Fruit fly (Drosophila melanogaster): Measurements from ENCODE around the gene CG42685.

The CG42685 gene

DNA sequence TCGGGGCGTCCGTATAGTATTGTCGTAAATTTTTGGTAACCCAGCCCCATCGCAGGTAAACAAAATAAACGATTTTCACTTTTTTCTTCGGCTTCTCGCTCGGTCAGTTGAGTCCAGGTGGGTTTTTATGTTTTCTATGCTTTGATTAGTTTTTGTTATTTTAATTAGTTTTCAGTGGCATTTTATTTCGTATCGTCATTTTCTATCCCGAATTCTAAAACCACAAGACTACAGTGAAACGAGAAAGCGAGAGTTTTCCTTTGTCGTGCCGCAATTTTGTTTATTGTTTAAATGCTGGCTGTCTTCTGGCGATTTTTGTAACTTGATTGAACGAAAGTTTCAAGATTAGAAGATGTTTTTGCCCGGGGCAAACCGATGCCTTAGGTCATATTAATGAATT lies 42.6 kb downstream of the CG42685 start:
- TF ChIP-seq h (optimal IDR thresholded peaks at IDR 0.05) (no peak), Myc (optimal IDR thresholded peaks at IDR 0.05) (no peak), psq (optimal IDR thresholded peaks at IDR 0.05) (no peak), insv (optimal IDR thresholded peaks at IDR 0.05) (no peak)

DNA sequence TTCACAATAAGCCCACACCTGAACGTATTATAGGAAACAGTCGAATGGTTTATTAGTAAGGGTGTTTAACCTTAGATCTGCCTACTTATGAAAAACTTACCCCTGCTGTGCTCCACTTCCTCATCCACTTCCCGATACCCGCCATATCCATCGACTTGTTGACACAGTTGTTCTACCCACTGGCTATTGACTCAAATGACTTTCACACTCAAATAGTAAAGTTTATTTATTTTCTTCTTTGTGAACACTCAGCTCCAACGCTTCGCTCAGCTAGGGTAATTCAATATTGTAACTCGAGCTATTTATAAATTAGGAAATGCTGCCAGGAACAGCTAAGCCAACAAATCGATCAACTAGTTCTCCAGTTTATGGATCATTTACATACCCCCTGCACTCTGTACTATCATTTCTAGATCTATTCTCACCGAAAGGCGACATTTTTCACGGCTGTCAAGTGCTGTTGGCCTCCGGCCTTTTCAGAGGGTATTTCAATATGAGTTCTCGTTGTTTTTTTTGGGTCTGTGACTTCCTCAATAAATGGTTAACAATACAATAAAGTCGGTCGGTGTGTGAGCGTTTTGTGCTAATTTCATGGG lies 44.2 kb downstream of the CG42685 start:
- no peak for TF ChIP-seq insv (optimal IDR thresholded peaks at IDR 0.05)

DNA sequence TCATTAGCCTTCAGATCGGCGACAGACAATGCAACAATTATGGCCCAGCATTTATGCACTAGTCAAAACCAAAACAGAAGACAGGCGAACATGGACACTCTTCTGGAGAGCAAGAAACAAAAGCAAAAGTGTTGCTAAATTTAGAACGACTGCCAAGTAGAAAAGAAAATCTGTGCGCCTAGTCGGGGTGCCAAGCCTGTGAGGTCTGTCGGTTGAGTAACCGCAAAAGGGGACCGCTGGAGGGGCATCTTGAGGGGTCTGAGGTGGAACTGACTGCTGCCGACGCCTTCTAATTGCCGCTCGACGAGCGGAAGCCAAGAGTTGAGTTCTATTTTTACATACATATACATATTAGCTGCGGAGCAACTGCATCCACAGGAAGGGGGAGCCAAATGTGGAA lies 45.0 kb downstream of the CG42685 start:
- TF ChIP-seq insv (optimal IDR thresholded peaks at IDR 0.05): no peak
- no peak for TF ChIP-seq Myc (optimal IDR thresholded peaks at IDR 0.05)
- TF ChIP-seq ttk (optimal IDR thresholded peaks at IDR 0.05): no peak

dm6 chr2L:14683596-14683995 lies 46.4 kb downstream of the CG42685 start:
- TF ChIP-seq psq (optimal IDR thresholded peaks at IDR 0.05) (no peak), insv (optimal IDR thresholded peaks at IDR 0.05) (no peak)

DNA sequence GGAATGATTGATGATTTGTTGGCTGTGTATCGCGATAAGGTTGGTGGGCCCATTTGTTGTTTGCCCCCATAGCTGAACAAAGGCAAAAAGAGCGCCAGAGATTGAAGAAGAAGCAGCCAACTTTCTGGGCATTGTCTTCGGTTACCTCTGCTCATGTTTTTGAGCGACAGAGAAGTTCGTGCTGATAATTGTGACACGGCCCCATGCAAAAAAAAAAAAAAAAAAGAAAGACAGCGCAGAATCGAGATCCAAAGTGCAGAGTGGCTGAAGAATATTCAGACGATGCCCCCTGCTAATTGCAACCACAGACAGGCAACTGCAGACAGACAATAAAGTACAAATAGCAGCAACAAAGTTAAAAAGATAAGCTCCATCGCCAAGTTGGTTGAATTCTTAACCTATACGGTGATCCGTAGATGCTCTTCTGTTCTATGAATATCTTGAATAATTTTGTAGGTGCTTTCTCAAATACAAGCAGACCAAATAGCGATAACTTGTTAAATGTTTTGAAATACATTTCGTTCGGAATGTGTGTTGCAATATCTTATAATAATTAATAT lies 47.6 kb downstream of the CG42685 start:
- TF ChIP-seq ttk (optimal IDR thresholded peaks at IDR 0.05): no peak
- no peak for TF ChIP-seq insv (optimal IDR thresholded peaks at IDR 0.05)
- no peak for TF ChIP-seq h (optimal IDR thresholded peaks at IDR 0.05)
- TF ChIP-seq Myc (optimal IDR thresholded peaks at IDR 0.05): no peak
- TF ChIP-seq Sin3A (optimal IDR thresholded peaks at IDR 0.05): no peak
- no peak for TF ChIP-seq psq (optimal IDR thresholded peaks at IDR 0.05)

dm6 chr2L:14680371-14680899 lies 49.5 kb downstream of the CG42685 start:
- TF ChIP-seq Myc (optimal IDR thresholded peaks at IDR 0.05) (no peak), ttk (optimal IDR thresholded peaks at IDR 0.05) (no peak), h (optimal IDR thresholded peaks at IDR 0.05) (no peak), psq (optimal IDR thresholded peaks at IDR 0.05) (no peak), insv (optimal IDR thresholded peaks at IDR 0.05) (no peak), Sin3A (optimal IDR thresholded peaks at IDR 0.05) (no peak)

- TF ChIP-seq Myc (optimal IDR thresholded peaks at IDR 0.05) (no peak), Sin3A (optimal IDR thresholded peaks at IDR 0.05) (no peak), ttk (optimal IDR thresholded peaks at IDR 0.05) (no peak), h (optimal IDR thresholded peaks at IDR 0.05) (no peak), psq (optimal IDR thresholded peaks at IDR 0.05) (no peak)
These were observed 50.4 kb downstream of the CG42685 start for dm6 chr2L:14679609-14680008.

DNA sequence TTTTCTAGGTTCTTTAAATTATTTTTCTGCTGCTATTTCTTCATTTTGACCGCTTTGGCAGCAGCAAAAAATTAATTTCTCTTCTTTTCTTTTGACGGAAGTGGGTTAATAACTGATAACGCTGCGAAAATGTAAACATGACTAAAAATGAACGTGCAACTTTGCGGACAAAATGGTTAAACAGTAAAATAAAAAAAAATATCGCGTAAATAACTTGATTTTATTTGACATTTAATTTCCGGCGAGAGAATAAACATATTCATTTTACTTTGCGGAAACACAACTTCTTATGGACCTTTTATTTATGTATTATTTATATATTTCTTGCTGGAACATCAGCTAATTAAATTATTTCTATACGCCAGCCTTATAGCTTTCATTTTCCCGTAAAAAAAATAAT lies 53.3 kb downstream of the CG42685 start:
- TF ChIP-seq h (optimal IDR thresholded peaks at IDR 0.05) (no peak), psq (optimal IDR thresholded peaks at IDR 0.05) (no peak), insv (optimal IDR thresholded peaks at IDR 0.05) (no peak), Sin3A (optimal IDR thresholded peaks at IDR 0.05) (no peak), ttk (optimal IDR thresholded peaks at IDR 0.05) (no peak), Myc (optimal IDR thresholded peaks at IDR 0.05) (no peak)

Data from Kc167 (cell line).